Worm (Caenorhabditis elegans): Measurements from ENCODE around the gene sel-5.
A peak's percentile ranks its signal among the peaks of the same experiment; 100 is the strongest.

The sel-5 gene

ce11 chrIII:4542362-4542931, 35.8 kb downstream of the sel-5 start, which contains the start of the genes mrps-34 and cisd-3.1 (continued):
- TF ChIP-seq ztf-4 (tag; optimal IDR thresholded peaks at IDR 0.05), result no peak
- TF ChIP-seq zip-4 (GFP tag; optimal IDR thresholded peaks at IDR 0.05), result no peak
- no peak for TF ChIP-seq nhr-19 (GFP tag; conservative IDR thresholded peaks at IDR 0.05)
- TF ChIP-seq ceh-82 (tag; optimal IDR thresholded peaks at IDR 0.05), result no peak
- no peak for TF ChIP-seq ces-1 (GFP tag; optimal IDR thresholded peaks at IDR 0.05)
- TF ChIP-seq lin-39 (tag; optimal IDR thresholded peaks at IDR 0.05), result no peak
- TF ChIP-seq C34B4.2 (tag; optimal IDR thresholded peaks at IDR 0.05), result no peak
- TF ChIP-seq unc-86 (tag; optimal IDR thresholded peaks at IDR 0.05), result no peak
- TF ChIP-seq tlp-1 (tag; optimal IDR thresholded peaks at IDR 0.05), result no peak
- TF ChIP-seq mep-1 (tag; optimal IDR thresholded peaks at IDR 0.05), result no peak
- TF ChIP-seq zag-1 (tag; optimal IDR thresholded peaks at IDR 0.05), result no peak
- no peak for TF ChIP-seq hpl-2 (GFP tag; optimal IDR thresholded peaks at IDR 0.05)
- TF ChIP-seq unc-98 (GFP tag; IDR thresholded peaks at IDR 0.05), result no peak
- TF ChIP-seq lin-35 (GFP tag; optimal IDR thresholded peaks at IDR 0.05), result peak in 1 of 2 experiments; percentile 9
- no peak for TF ChIP-seq sptf-1 (tag; optimal IDR thresholded peaks at IDR 0.05)
- TF ChIP-seq fkh-8 (tag; optimal IDR thresholded peaks at IDR 0.05), result no peak
- TF ChIP-seq C16A3.4 (tag; optimal IDR thresholded peaks at IDR 0.05), result peak; percentile 21
- TF ChIP-seq unc-62 (GFP tag; optimal IDR thresholded peaks at IDR 0.05), result no peak
- no peak for TF ChIP-seq isw-1 (GFP tag; IDR thresholded peaks at IDR 0.05)
- TF ChIP-seq ceh-90 (tag; optimal IDR thresholded peaks at IDR 0.05), result no peak
- TF ChIP-seq nhr-77 (tag; optimal IDR thresholded peaks at IDR 0.05), result no peak
- no peak for TF ChIP-seq skn-1 (tag; optimal IDR thresholded peaks at IDR 0.05)
- TF ChIP-seq irx-1 (tag; optimal IDR thresholded peaks at IDR 0.05), result no peak
- TF ChIP-seq nhr-90 (tag; optimal IDR thresholded peaks at IDR 0.05; ENCODE audit: poor library complexity), result no peak
- no peak for TF ChIP-seq pax-3 (tag; optimal IDR thresholded peaks at IDR 0.05)
- TF ChIP-seq ets-5 (GFP tag; IDR thresholded peaks at IDR 0.05), result no peak
- TF ChIP-seq Y116A8C.19 (tag; optimal IDR thresholded peaks at IDR 0.05; ENCODE audit: borderline replicate concordance), result no peak
- TF ChIP-seq nhr-76 (tag; optimal IDR thresholded peaks at IDR 0.05), result no peak
- TF ChIP-seq nhr-71 (tag; optimal IDR thresholded peaks at IDR 0.05), result no peak

- peak; percentile 78 for TF ChIP-seq elt-2 (tag; optimal IDR thresholded peaks at IDR 0.05)
- no peak for TF ChIP-seq elt-3 (tag; optimal IDR thresholded peaks at IDR 0.05)
- TF ChIP-seq pax-3 (tag; optimal IDR thresholded peaks at IDR 0.05), result no peak
- TF ChIP-seq isw-1 (GFP tag; IDR thresholded peaks at IDR 0.05), result no peak
- no peak for TF ChIP-seq ceh-88 (GFP tag; IDR thresholded peaks at IDR 0.05)
- TF ChIP-seq lin-15B (tag; optimal IDR thresholded peaks at IDR 0.05), result no peak
- no peak for TF ChIP-seq hpl-2 (GFP tag; optimal IDR thresholded peaks at IDR 0.05)
- TF ChIP-seq hlh-17 (GFP tag; optimal IDR thresholded peaks at IDR 0.05; ENCODE audit: borderline replicate concordance), result no peak
- peak; percentile 49 for TF ChIP-seq pqm-1 (tag; optimal IDR thresholded peaks at IDR 0.05)
- no peak for TF ChIP-seq nhr-11 (tag; optimal IDR thresholded peaks at IDR 0.05)
- TF ChIP-seq mep-1 (tag; optimal IDR thresholded peaks at IDR 0.05), result no peak
- TF ChIP-seq unc-86 (tag; optimal IDR thresholded peaks at IDR 0.05), result no peak
- TF ChIP-seq zag-1 (tag; optimal IDR thresholded peaks at IDR 0.05), result no peak
- TF ChIP-seq mab-9 (GFP tag; IDR thresholded peaks at IDR 0.05), result no peak
- TF ChIP-seq ama-1 (optimal IDR thresholded peaks at IDR 0.05), result no peak
- no peak for TF ChIP-seq jun-1 (tag; optimal IDR thresholded peaks at IDR 0.05)
- no peak for TF ChIP-seq sptf-1 (tag; optimal IDR thresholded peaks at IDR 0.05)
- no peak for TF ChIP-seq nhr-76 (tag; optimal IDR thresholded peaks at IDR 0.05)
- no peak for TF ChIP-seq fkh-10 (GFP tag; optimal IDR thresholded peaks at IDR 0.05)
- TF ChIP-seq nhr-90 (tag; optimal IDR thresholded peaks at IDR 0.05; ENCODE audit: poor library complexity), result peak; percentile 35
- no peak for TF ChIP-seq ceh-8 (GFP tag; optimal IDR thresholded peaks at IDR 0.05)
- no peak for TF ChIP-seq nhr-28 (tag; optimal IDR thresholded peaks at IDR 0.05)
- TF ChIP-seq ceh-90 (tag; optimal IDR thresholded peaks at IDR 0.05), result no peak
- TF ChIP-seq lin-35 (GFP tag; optimal IDR thresholded peaks at IDR 0.05), result peak in 1 of 2 experiments; percentile 7
- TF ChIP-seq ceh-82 (tag; optimal IDR thresholded peaks at IDR 0.05), result no peak
- TF ChIP-seq ztf-4 (tag; optimal IDR thresholded peaks at IDR 0.05), result no peak
- TF ChIP-seq egl-27 (tag; optimal IDR thresholded peaks at IDR 0.05), result no peak
- peak; percentile 20 for TF ChIP-seq nhr-20 (tag; optimal IDR thresholded peaks at IDR 0.05)
- no peak for TF ChIP-seq C34B4.2 (tag; optimal IDR thresholded peaks at IDR 0.05)
Measured at ce11 chrIII:4540604-4541003, 37.6 kb downstream of the sel-5 start, which contains the start of gene ugt-62. TSS of gene ugt-62 (minus strand) at chrIII:4540623.
